Fruit fly (Drosophila melanogaster) whole organism, pupa: Measurements from ENCODE around the gene CG10581.

ENCODE experiments used
- CG14655 ChIP-seq: fragments of 200-800 bp; sonication (Bioruptor generic); optimal IDR thresholded peaks from 3 replicates; lab custom pipeline; 2017; ENCODE audit warnings: mild to moderate bottlenecking, missing biosample characterization, missing genetic modification reagents, missing genetic modification characterization
- CG32121 ChIP-seq: fragments of 200-800 bp; sonication (Bioruptor generic); IDR thresholded peaks from 2 replicates; pipeline ENCODE4 v1.3.6; 2022; ENCODE audit warnings: missing biosample characterization, missing genetic modification characterization
- CG9948 ChIP-seq: fragments of 200-800 bp; sonication (Bioruptor generic); optimal IDR thresholded peaks from 2 replicates; lab custom pipeline; 2018; ENCODE audit warnings: missing biosample characterization, mild to moderate bottlenecking, missing genetic modification characterization, moderate library complexity
- EcR ChIP-seq: fragments of 200-800 bp; sonication (Bioruptor generic); optimal IDR thresholded peaks from 3 replicates; lab custom pipeline; 2019; ENCODE audit warnings: missing biosample characterization, missing genetic modification characterization, mild to moderate bottlenecking, moderate library complexity, missing genetic modification reagents

dm6 chr3L:21031093-21031930 lies 2.7 kb downstream of the CG10581 start, which contains the start of the genes CG10584 and Polr3E:
- TF ChIP-seq EcR (GFP tag; lab: Kevin White, UChicago) (peak; percentile 13), CG9948 (tag; lab: Kevin White, UChicago) (peak; percentile 93), CG14655 (peak; percentile 96), CG32121 (GFP tag; lab: Robert Waterston, UW) (peak; percentile 88)
